Fruit fly (Drosophila melanogaster): ENCODE results near the gene CG5004.

Gene CG5004

DNA sequence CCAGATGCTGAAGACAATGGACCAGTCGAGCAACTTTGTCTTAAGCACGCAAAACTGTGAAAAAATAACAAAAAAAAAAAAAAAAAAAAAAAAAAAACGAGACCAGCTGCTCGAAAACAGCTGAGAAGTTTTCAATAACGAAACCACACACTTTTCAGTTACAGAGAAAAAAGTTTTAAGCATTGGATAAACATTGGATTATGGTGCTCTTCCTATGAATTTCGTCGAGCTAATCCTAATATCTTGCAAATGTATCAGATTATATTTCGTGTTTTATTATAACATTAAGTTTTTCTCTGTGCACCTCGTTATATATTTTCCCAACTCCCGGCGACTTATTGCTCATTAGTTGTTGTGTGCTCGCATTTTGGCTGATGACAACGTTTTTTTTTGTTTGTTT lies 69.2 kb downstream of the CG5004 start (continued):
- TF ChIP-seq CG13624 (GFP tag; optimal IDR thresholded peaks at IDR 0.05), result peak; percentile 62
- no peak for TF ChIP-seq mld (GFP tag; IDR thresholded peaks at IDR 0.05; ENCODE audit: partially characterized antibody)
- no peak for TF ChIP-seq Vsx1 (GFP tag; optimal IDR thresholded peaks at IDR 0.05)
- peak; percentile 16 for TF ChIP-seq repo (GFP tag; optimal IDR thresholded peaks at IDR 0.05)
- TF ChIP-seq cato (GFP tag; optimal IDR thresholded peaks at IDR 0.05; ENCODE audit: borderline replicate concordance), result no peak
- TF ChIP-seq CG8924 (tag; optimal IDR thresholded peaks at IDR 0.05), result peak; percentile 32
- TF ChIP-seq ato (GFP tag; IDR thresholded peaks at IDR 0.05; ENCODE audit: partially characterized antibody), result no peak
- no peak; the same call in 1 of the 2 replicates for TF ChIP-seq MBD-R2 (GFP tag; IDR thresholded peaks at IDR 0.05)
- TF ChIP-seq Ada2b (GFP tag; IDR thresholded peaks at IDR 0.05), result peak; percentile 68
- no peak for TF ChIP-seq chn (GFP tag; optimal IDR thresholded peaks at IDR 0.05)
- peak; percentile 53 for TF ChIP-seq CG18599 (GFP tag; optimal IDR thresholded peaks at IDR 0.05)
- no peak for TF ChIP-seq insv (GFP tag; optimal IDR thresholded peaks at IDR 0.05)
- TF ChIP-seq CG9932 (GFP tag; IDR thresholded peaks at IDR 0.05), result peak; percentile 62
- TF ChIP-seq CG2678 (tag; optimal IDR thresholded peaks at IDR 0.05), result peak; percentile 60
- TF ChIP-seq sob (GFP tag; IDR thresholded peaks at IDR 0.05), result 0 out of 2 replicates have a peak, but pooled peaks have one; percentile 56
- TF ChIP-seq sima (GFP tag; optimal IDR thresholded peaks at IDR 0.05), result no peak
- peak; percentile 74 for TF ChIP-seq CG14441 (GFP tag; IDR thresholded peaks at IDR 0.05)
- TF ChIP-seq Aef1 (GFP tag; IDR thresholded peaks at IDR 0.05), result peak; percentile 43; the same call in 2 of the 3 replicates
- peak; percentile 2 for TF ChIP-seq CG8944 (GFP tag; optimal IDR thresholded peaks at IDR 0.05)
- no peak for TF ChIP-seq zen (tag; optimal IDR thresholded peaks at IDR 0.05)
- TF ChIP-seq CG13296 (GFP tag; optimal IDR thresholded peaks at IDR 0.05), result peak; percentile 38
- TF ChIP-seq Dll (GFP tag; IDR thresholded peaks at IDR 0.05; ENCODE audit: partially characterized antibody), result no peak
- TF ChIP-seq lmd (GFP tag; IDR thresholded peaks at IDR 0.05), result peak; percentile 74
- TF ChIP-seq tgo (GFP tag; IDR thresholded peaks at IDR 0.05), result peak; percentile 68; the same call in 2 of the 3 replicates
- TF ChIP-seq CG18619 (GFP tag; optimal IDR thresholded peaks at IDR 0.05), result no peak
- no peak for TF ChIP-seq p53 (GFP tag; optimal IDR thresholded peaks at IDR 0.05)
- peak; percentile 26 for TF ChIP-seq CG8388 (GFP tag; optimal IDR thresholded peaks at IDR 0.05)
- no peak for TF ChIP-seq CG4404 (GFP tag; IDR thresholded peaks at IDR 0.05)
- TF ChIP-seq bab2 (GFP tag; optimal IDR thresholded peaks at IDR 0.05), result peak; percentile 43
- no peak for TF ChIP-seq CG4707 (GFP tag; optimal IDR thresholded peaks at IDR 0.05)
- TF ChIP-seq dmrt99B (tag; optimal IDR thresholded peaks at IDR 0.05), result peak; percentile 68
- no peak for TF ChIP-seq Sin3A (optimal IDR thresholded peaks at IDR 0.05)
- no peak for TF ChIP-seq Ssrp (tag; optimal IDR thresholded peaks at IDR 0.05)
- no peak for TF ChIP-seq C15 (GFP tag; IDR thresholded peaks at IDR 0.05)
- TF ChIP-seq Nf-YB (GFP tag; optimal IDR thresholded peaks at IDR 0.05), result no peak
- no peak for TF ChIP-seq Hand (GFP tag; optimal IDR thresholded peaks at IDR 0.05)
- no peak for TF ChIP-seq Gsc (GFP tag; IDR thresholded peaks at IDR 0.05)
- TF ChIP-seq Atf3 (GFP tag; optimal IDR thresholded peaks at IDR 0.05), result no peak
- TF ChIP-seq stc (GFP tag; IDR thresholded peaks at IDR 0.05), result peak; percentile 68
- TF ChIP-seq CG11695 (GFP tag; IDR thresholded peaks at IDR 0.05), result peak; percentile 72; the same call in 2 of the 3 replicates
- TF ChIP-seq CG1024 (GFP tag; IDR thresholded peaks at IDR 0.05), result no peak
- 0 out of 2 replicates have a peak, but pooled peaks have one; percentile 20 for TF ChIP-seq CG31224 (GFP tag; IDR thresholded peaks at IDR 0.05)
- TF ChIP-seq zfh1 (GFP tag; IDR thresholded peaks at IDR 0.05), result no peak
- TF ChIP-seq Hr78 (GFP tag; optimal IDR thresholded peaks at IDR 0.05), result no peak
- TF ChIP-seq ac (GFP tag; optimal IDR thresholded peaks at IDR 0.05), result no peak
- TF ChIP-seq ttk (GFP tag; IDR thresholded peaks at IDR 0.05), result peak; percentile 48
- peak; percentile 4 for TF ChIP-seq Bteb2 (GFP tag; optimal IDR thresholded peaks at IDR 0.05)
- no peak for TF ChIP-seq jigr1 (GFP tag; IDR thresholded peaks at IDR 0.05)
- TF ChIP-seq CG10959 (GFP tag; IDR thresholded peaks at IDR 0.05), result no peak
- TF ChIP-seq cg (GFP tag; optimal IDR thresholded peaks at IDR 0.05), result no peak
- TF ChIP-seq shn (GFP tag; optimal IDR thresholded peaks at IDR 0.05), result peak; percentile 16

Measured in whole organism, embryonic.